Fruit fly (Drosophila melanogaster): ENCODE measurements around the gene CG32262.

CG32262 gene

dm6 chr3L:3787595-3788151 lies 22.3 kb downstream of the CG32262 start (continued):
- TF ChIP-seq CG12155 (GFP tag; optimal IDR thresholded peaks at IDR 0.05) = no peak
- no peak for TF ChIP-seq CG12942 (GFP tag; optimal IDR thresholded peaks at IDR 0.05)
- TF ChIP-seq tna (GFP tag; IDR thresholded peaks at IDR 0.05; ENCODE audit: partially characterized antibody) = peak; percentile 10; the same call in 1 of the 2 replicates
- no peak for TF ChIP-seq ind (GFP tag; optimal IDR thresholded peaks at IDR 0.05)
- no peak for TF ChIP-seq chn (GFP tag; optimal IDR thresholded peaks at IDR 0.05)
- no peak; the same call in 2 of the 3 replicates for TF ChIP-seq B-H1 (GFP tag; IDR thresholded peaks at IDR 0.05)
- no peak for TF ChIP-seq stc (GFP tag; IDR thresholded peaks at IDR 0.05)
- TF ChIP-seq Sin3A (optimal IDR thresholded peaks at IDR 0.05) = peak; percentile 2
- peak; percentile 11 for TF ChIP-seq Side (GFP tag; optimal IDR thresholded peaks at IDR 0.05)
- TF ChIP-seq insv (GFP tag; optimal IDR thresholded peaks at IDR 0.05) = peak in 1 of 2 experiments; percentile 61
- peak; percentile 52 for TF ChIP-seq CG12391 (tag; optimal IDR thresholded peaks at IDR 0.05)
- no peak for TF ChIP-seq crc (GFP tag; optimal IDR thresholded peaks at IDR 0.05)
- no peak; the same call in 2 of the 3 replicates for TF ChIP-seq Dbx (GFP tag; IDR thresholded peaks at IDR 0.05)
- TF ChIP-seq tio (GFP tag; optimal IDR thresholded peaks at IDR 0.05) = no peak
- TF ChIP-seq TFAM (GFP tag; optimal IDR thresholded peaks at IDR 0.05) = no peak
- no peak for TF ChIP-seq CG9609 (GFP tag; optimal IDR thresholded peaks at IDR 0.05)
- TF ChIP-seq CG18262 (tag; optimal IDR thresholded peaks at IDR 0.05) = no peak
- TF ChIP-seq grau (tag; optimal IDR thresholded peaks at IDR 0.05) = peak; percentile 50
- peak; percentile 21 for TF ChIP-seq CG14710 (tag; optimal IDR thresholded peaks at IDR 0.05)
- no peak for TF ChIP-seq maf-S (GFP tag; optimal IDR thresholded peaks at IDR 0.05)
- TF ChIP-seq NK7.1 (GFP tag; optimal IDR thresholded peaks at IDR 0.05) = no peak
- TF ChIP-seq ac (GFP tag; optimal IDR thresholded peaks at IDR 0.05) = no peak
- TF ChIP-seq CG8388 (GFP tag; optimal IDR thresholded peaks at IDR 0.05) = no peak
- TF ChIP-seq Dip2 (GFP tag; IDR thresholded peaks at IDR 0.05) = no peak
- TF ChIP-seq CG17186 (GFP tag; optimal IDR thresholded peaks at IDR 0.05) = peak; percentile 51
- TF ChIP-seq CG12104 (GFP tag; optimal IDR thresholded peaks at IDR 0.05) = no peak
- peak; percentile 59; the same call in 1 of the 2 replicates for TF ChIP-seq Bgb (GFP tag; IDR thresholded peaks at IDR 0.05; ENCODE audit: partially characterized antibody)
- TF ChIP-seq CG9932 (GFP tag; IDR thresholded peaks at IDR 0.05) = no peak
- no peak for TF ChIP-seq ase (GFP tag; IDR thresholded peaks at IDR 0.05)
- TF ChIP-seq ems (GFP tag; optimal IDR thresholded peaks at IDR 0.05) = no peak
- TF ChIP-seq CG12071 (GFP tag; optimal IDR thresholded peaks at IDR 0.05) = no peak
- no peak for TF ChIP-seq pnt (GFP tag; optimal IDR thresholded peaks at IDR 0.05)
- peak; percentile 40; the same call in 1 of the 2 replicates for TF ChIP-seq seq (GFP tag; IDR thresholded peaks at IDR 0.05)
- TF ChIP-seq nmo (GFP tag; optimal IDR thresholded peaks at IDR 0.05) = peak; percentile 44
- no peak for TF ChIP-seq CG14860 (GFP tag; IDR thresholded peaks at IDR 0.05; ENCODE audit: partially characterized antibody)
- no peak for TF ChIP-seq Sox102F (GFP tag; optimal IDR thresholded peaks at IDR 0.05)
- TF ChIP-seq CG4707 (GFP tag; optimal IDR thresholded peaks at IDR 0.05) = peak; percentile 43
- TF ChIP-seq Meics (GFP tag; optimal IDR thresholded peaks at IDR 0.05) = peak; percentile 9
- no peak for TF ChIP-seq hbn (GFP tag; IDR thresholded peaks at IDR 0.05; ENCODE audit: partially characterized antibody)
- TF ChIP-seq CG3065 (GFP tag; optimal IDR thresholded peaks at IDR 0.05) = no peak
- no peak for TF ChIP-seq pum (GFP tag; optimal IDR thresholded peaks at IDR 0.05)
- TF ChIP-seq Hmr (GFP tag; optimal IDR thresholded peaks at IDR 0.05) = peak; percentile 66
- TF ChIP-seq CG6175 (GFP tag; IDR thresholded peaks at IDR 0.05) = no peak
- peak; percentile 81 for TF ChIP-seq CG4360 (GFP tag; IDR thresholded peaks at IDR 0.05)
- TF ChIP-seq Hsf (GFP tag; optimal IDR thresholded peaks at IDR 0.05) = no peak
- no peak for TF ChIP-seq pros (GFP tag; optimal IDR thresholded peaks at IDR 0.05)
- TF ChIP-seq NC2β (GFP tag; optimal IDR thresholded peaks at IDR 0.05) = peak; percentile 19
- no peak for TF ChIP-seq CG3726 (GFP tag; IDR thresholded peaks at IDR 0.05)
- peak; percentile 44 for TF ChIP-seq stwl (tag; optimal IDR thresholded peaks at IDR 0.05)
- no peak for TF ChIP-seq CG8359 (GFP tag; optimal IDR thresholded peaks at IDR 0.05; ENCODE audit: borderline replicate concordance)
- TF ChIP-seq CG15514 (GFP tag; optimal IDR thresholded peaks at IDR 0.05) = peak; percentile 58
